Fruit fly (Drosophila melanogaster) whole organism, embryonic: ENCODE data around the gene dbo.

Source experiments
- CG1233 ChIP-seq: fragments of 200-800 bp; sonication (Bioruptor generic); optimal IDR thresholded peaks from 4 replicates; lab custom pipeline; 2018; ENCODE audit warnings: missing biosample characterization, mild to moderate bottlenecking, missing genetic modification characterization
- CG15479 ChIP-seq: fragments of 200-800 bp; sonication (Bioruptor generic); optimal IDR thresholded peaks from 3 replicates; lab custom pipeline; 2019; ENCODE audit warnings: missing biosample characterization, mild to moderate bottlenecking, missing genetic modification characterization, moderate library complexity
- CG16813 ChIP-seq: fragments of 200-800 bp; sonication (Bioruptor generic); IDR thresholded peaks from 3 replicates; pipeline ENCODE4 v1.3.6; 2022; ENCODE audit warnings: missing biosample characterization, missing genetic modification characterization; ENCODE audit not compliant: partially characterized antibody
- CG16815 ChIP-seq: fragments of 200-800 bp; sonication (Bioruptor generic); optimal IDR thresholded peaks from 3 replicates; lab custom pipeline; 2017; ENCODE audit warnings: missing biosample characterization, mild to moderate bottlenecking, missing genetic modification characterization
- CG16863 ChIP-seq: fragments of 200-800 bp; sonication (Bioruptor generic); optimal IDR thresholded peaks from 3 replicates; lab custom pipeline; 2016; ENCODE audit warnings: missing biosample characterization, missing genetic modification characterization
- CG1792 ChIP-seq: fragments of 200-800 bp; sonication (Bioruptor generic); optimal IDR thresholded peaks from 2 replicates; lab custom pipeline; 2016; ENCODE audit warnings: missing biosample characterization, missing genetic modification characterization
- CG34422 ChIP-seq: fragments of 200-800 bp; sonication (Bioruptor generic); IDR thresholded peaks from 3 replicates; pipeline ENCODE4 v1.3.6; 2022; ENCODE audit warnings: missing biosample characterization, missing genetic modification characterization
- CG4617 ChIP-seq: fragments of 200-800 bp; sonication (Bioruptor generic); optimal IDR thresholded peaks from 3 replicates; lab custom pipeline; 2016; ENCODE audit warnings: missing biosample characterization, missing genetic modification characterization, borderline replicate concordance
- CG7745 ChIP-seq: fragments of 200-800 bp; sonication (Bioruptor generic); optimal IDR thresholded peaks from 2 replicates; lab custom pipeline; 2018; ENCODE audit warnings: missing biosample characterization, mild to moderate bottlenecking, missing genetic modification characterization, moderate library complexity
- CG7987 ChIP-seq: fragments of 200-800 bp; sonication (Bioruptor generic); optimal IDR thresholded peaks from 2 replicates; lab custom pipeline; 2018; ENCODE audit warnings: missing biosample characterization, mild to moderate bottlenecking, missing genetic modification characterization, moderate library complexity
- CG8089 ChIP-seq: fragments of 200-800 bp; sonication (Bioruptor generic); optimal IDR thresholded peaks from 3 replicates; lab custom pipeline; 2016; ENCODE audit warnings: missing biosample characterization, missing genetic modification characterization
- CG9437 ChIP-seq: fragments of 200-800 bp; sonication (Bioruptor generic); optimal IDR thresholded peaks from 2 replicates; lab custom pipeline; 2018; ENCODE audit warnings: missing biosample characterization, mild to moderate bottlenecking, missing genetic modification characterization
- GATAe ChIP-seq: fragments of 200-800 bp; sonication (Bioruptor generic); conservative IDR thresholded peaks from 2 replicates; pipeline ENCODE4 v1.3.6; 2022; ENCODE audit warnings: missing biosample characterization, missing genetic modification characterization
- Gug ChIP-seq: fragments of 200-800 bp; sonication (Bioruptor generic); IDR thresholded peaks from 4 replicates; pipeline ENCODE4 v1.3.6; 2022; ENCODE audit warnings: missing biosample characterization, missing genetic modification characterization
- HmgD ChIP-seq: fragments of 200-800 bp; sonication (Bioruptor generic); optimal IDR thresholded peaks from 3 replicates; lab custom pipeline; 2016; ENCODE audit warnings: missing biosample characterization, missing genetic modification characterization
- HmgZ ChIP-seq: fragments of 200-800 bp; sonication (Bioruptor generic); optimal IDR thresholded peaks from 2 replicates; lab custom pipeline; 2018; ENCODE audit warnings: missing biosample characterization, mild to moderate bottlenecking, missing genetic modification characterization
- Hr3 ChIP-seq: fragments of 200-800 bp; sonication (Bioruptor generic); optimal IDR thresholded peaks from 3 replicates; lab custom pipeline; 2016; ENCODE audit warnings: missing biosample characterization, missing genetic modification characterization
- Kr ChIP-seq: fragments of 200-800 bp; sonication (Bioruptor generic); optimal IDR thresholded peaks from 2 replicates; lab custom pipeline; 2017; ENCODE audit warnings: missing biosample characterization, mild to moderate bottlenecking, missing genetic modification characterization
- MBD-R2 ChIP-seq: fragments of 200-800 bp; sonication (Bioruptor generic); IDR thresholded peaks from 2 replicates; pipeline ENCODE4 v1.3.6; 2022; ENCODE audit warnings: missing biosample characterization, missing genetic modification characterization
- NC2β ChIP-seq: fragments of 200-800 bp; sonication (Bioruptor generic); optimal IDR thresholded peaks from 2 replicates; lab custom pipeline; 2016; ENCODE audit warnings: missing biosample characterization, missing genetic modification characterization
- NK7.1 ChIP-seq: fragments of 200-800 bp; sonication (Bioruptor generic); optimal IDR thresholded peaks from 3 replicates; lab custom pipeline; 2016; ENCODE audit warnings: missing biosample characterization, missing genetic modification characterization
- Nf-YC ChIP-seq: fragments of 200-800 bp; optimal IDR thresholded peaks from 3 replicates; lab custom pipeline; 2019; ENCODE audit warnings: missing biosample characterization, mild to moderate bottlenecking, missing genetic modification characterization, moderate library complexity
- Side ChIP-seq: fragments of 200-800 bp; sonication (Bioruptor generic); optimal IDR thresholded peaks from 2 replicates; lab custom pipeline; 2016; ENCODE audit warnings: missing biosample characterization, missing genetic modification characterization
- Stat92E ChIP-seq, 3 experiments: fragments of >200 bp in 2 of 3; fragments of 200-800 bp in 1 of 3; sonication (Bioruptor generic) in 1 of 3; optimal IDR thresholded peaks; 2 replicates each; lab custom pipeline; 2017 to 2019; ENCODE audit warnings: missing biosample characterization in 3 of 3, missing genetic modification characterization in 3 of 3, mild to moderate bottlenecking in 1 of 3, moderate library complexity in 1 of 3
- ab ChIP-seq: fragments of 200-800 bp; sonication (Bioruptor generic); optimal IDR thresholded peaks from 2 replicates; lab custom pipeline; 2016; ENCODE audit warnings: missing biosample characterization, missing genetic modification characterization
- ato ChIP-seq: fragments of 200-800 bp; sonication (Bioruptor generic); IDR thresholded peaks from 2 replicates; pipeline ENCODE4 v1.3.6; 2022; ENCODE audit warnings: missing biosample characterization, missing genetic modification characterization; ENCODE audit not compliant: partially characterized antibody
- az2 ChIP-seq: fragments of 200-800 bp; sonication (Bioruptor generic); optimal IDR thresholded peaks from 3 replicates; lab custom pipeline; 2016; ENCODE audit warnings: missing biosample characterization, missing genetic modification characterization
- cad ChIP-seq: fragments of >200 bp; optimal IDR thresholded peaks from 2 replicates; lab custom pipeline; 2017; ENCODE audit warnings: missing biosample characterization, missing genetic modification characterization
- cato ChIP-seq: fragments of 200-800 bp; sonication (Bioruptor generic); optimal IDR thresholded peaks from 2 replicates; lab custom pipeline; 2016; ENCODE audit warnings: missing biosample characterization, missing genetic modification characterization, borderline replicate concordance
- caup ChIP-seq: fragments of 200-800 bp; sonication (Bioruptor generic); optimal IDR thresholded peaks from 3 replicates; lab custom pipeline; 2017; ENCODE audit warnings: missing biosample characterization, mild to moderate bottlenecking, missing genetic modification characterization, moderate library complexity; ENCODE audit not compliant: severe bottlenecking
- chn ChIP-seq: fragments of 200-800 bp; sonication (Bioruptor generic); optimal IDR thresholded peaks from 2 replicates; lab custom pipeline; 2016; ENCODE audit warnings: missing biosample characterization, missing genetic modification characterization
- crol ChIP-seq: fragments of 200-800 bp; sonication (Bioruptor generic); IDR thresholded peaks from 2 replicates; pipeline ENCODE4 v1.3.6; 2022; ENCODE audit warnings: missing biosample characterization, missing genetic modification characterization
- da ChIP-seq: fragments of 200-800 bp; sonication (Bioruptor generic); optimal IDR thresholded peaks from 2 replicates; lab custom pipeline; 2016; ENCODE audit warnings: missing biosample characterization, missing genetic modification characterization
- exex ChIP-seq: fragments of 200-800 bp; sonication (Bioruptor generic); optimal IDR thresholded peaks from 4 replicates; lab custom pipeline; 2018; ENCODE audit warnings: missing biosample characterization, mild to moderate bottlenecking, missing genetic modification characterization, moderate library complexity
- gfzf ChIP-seq: fragments of 200-800 bp; sonication (Bioruptor generic); optimal IDR thresholded peaks from 2 replicates; lab custom pipeline; 2016; ENCODE audit warnings: missing biosample characterization, mild to moderate bottlenecking, missing genetic modification characterization, moderate library complexity
- gsb ChIP-seq: fragments of 200-800 bp; sonication (Bioruptor generic); IDR thresholded peaks from 2 replicates; pipeline ENCODE4 v1.3.6; 2022; ENCODE audit warnings: missing biosample characterization, missing genetic modification characterization
- gt ChIP-seq: fragments of 200-800 bp; sonication (Bioruptor generic); IDR thresholded peaks from 2 replicates; pipeline ENCODE4 v1.3.6; 2022; ENCODE audit warnings: missing biosample characterization, missing genetic modification characterization
- ham ChIP-seq: fragments of 200-800 bp; sonication (Bioruptor generic); IDR thresholded peaks from 2 replicates; pipeline ENCODE4 v1.3.6; 2022; ENCODE audit warnings: missing biosample characterization, missing genetic modification characterization
- kay ChIP-seq: fragments of 200-800 bp; sonication (Bioruptor generic); optimal IDR thresholded peaks from 2 replicates; lab custom pipeline; 2016; ENCODE audit warnings: missing biosample characterization, missing genetic modification characterization
- oc ChIP-seq: fragments of 200-800 bp; sonication (Bioruptor generic); optimal IDR thresholded peaks from 2 replicates; lab custom pipeline; 2018; ENCODE audit warnings: missing biosample characterization, mild to moderate bottlenecking, missing genetic modification characterization, moderate library complexity
- repo ChIP-seq: fragments of 200-800 bp; sonication (Bioruptor generic); optimal IDR thresholded peaks from 2 replicates; lab custom pipeline; 2016; ENCODE audit warnings: missing biosample characterization, missing genetic modification characterization
- run ChIP-seq: fragments of 200-800 bp; sonication (Bioruptor generic); optimal IDR thresholded peaks from 3 replicates; lab custom pipeline; 2018; ENCODE audit warnings: missing biosample characterization, mild to moderate bottlenecking, missing genetic modification characterization
- schlank ChIP-seq: fragments of 200-800 bp; sonication (Bioruptor generic); optimal IDR thresholded peaks from 2 replicates; lab custom pipeline; 2018; ENCODE audit warnings: missing biosample characterization, mild to moderate bottlenecking, missing genetic modification characterization
- sim ChIP-seq: fragments of 200-800 bp; sonication (Bioruptor generic); IDR thresholded peaks from 2 replicates; pipeline ENCODE4 v1.3.6; 2022; ENCODE audit warnings: missing biosample characterization, missing genetic modification characterization
- tx ChIP-seq: fragments of 200-800 bp; sonication (Bioruptor generic); optimal IDR thresholded peaks from 2 replicates; lab custom pipeline; 2016; ENCODE audit warnings: missing biosample characterization, missing genetic modification characterization
- vnd ChIP-seq: fragments of 200-800 bp; sonication (Bioruptor generic); IDR thresholded peaks from 3 replicates; pipeline ENCODE4 v1.3.6; 2022; ENCODE audit warnings: missing biosample characterization, missing genetic modification characterization; ENCODE audit not compliant: partially characterized antibody
- z ChIP-seq: fragments of 200-800 bp; sonication (Bioruptor generic); IDR thresholded peaks from 3 replicates; pipeline ENCODE4 v1.3.6; 2022; ENCODE audit warnings: missing biosample characterization, missing genetic modification characterization
- zen ChIP-seq: fragments of 200-800 bp; sonication (Bioruptor generic); optimal IDR thresholded peaks from 3 replicates; lab custom pipeline; 2018; ENCODE audit warnings: missing biosample characterization, mild to moderate bottlenecking, missing genetic modification characterization, moderate library complexity
- zen2 ChIP-seq: fragments of 200-800 bp; sonication (Bioruptor generic); IDR thresholded peaks from 3 replicates; pipeline ENCODE4 v1.3.6; 2022; ENCODE audit warnings: missing biosample characterization, missing genetic modification characterization; ENCODE audit not compliant: partially characterized antibody

Gene dbo

DNA sequence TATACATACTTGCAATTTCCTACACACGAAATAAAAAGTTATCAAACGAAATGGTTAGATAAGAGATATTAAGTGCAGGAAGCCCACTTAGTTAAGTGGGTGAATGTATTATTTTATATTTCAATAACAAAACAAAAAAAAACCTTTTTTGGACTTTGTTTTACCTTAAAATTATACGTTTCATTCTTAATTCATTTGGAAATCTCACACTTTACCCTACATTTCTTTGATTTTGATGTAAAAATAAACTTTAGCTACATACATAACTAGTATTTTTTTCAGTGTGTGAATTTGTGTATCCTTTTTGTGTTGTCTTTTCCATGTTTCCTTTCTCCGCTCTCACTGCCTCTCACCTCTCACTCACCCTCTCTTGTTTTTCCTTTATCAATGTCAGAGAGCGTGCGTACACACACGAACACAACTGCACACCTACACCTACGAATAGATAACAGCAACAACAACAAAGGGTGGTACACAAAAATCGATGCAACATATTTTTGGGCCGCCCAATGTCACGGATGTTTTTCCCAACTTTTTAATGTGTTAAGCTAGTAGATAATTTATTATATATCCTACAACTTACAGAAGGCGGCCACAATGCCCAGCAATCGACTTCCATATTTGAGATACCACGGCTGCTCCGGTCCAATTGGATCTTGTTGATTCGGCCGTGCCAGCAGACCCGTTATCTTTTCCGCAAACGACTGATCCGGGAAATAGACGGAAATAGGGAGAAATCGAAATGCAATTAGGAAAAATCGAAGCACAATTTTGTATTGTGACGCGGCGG, 11.1 kb upstream of the dbo start (continued):
- TF ChIP-seq NK7.1 (GFP tag; lab: Kevin White, UChicago): no peak
- no peak for TF ChIP-seq Gug (GFP tag; lab: Robert Waterston, UW)
- peak; percentile 12; the same call in 1 of the 2 replicates for TF ChIP-seq sim
- TF ChIP-seq CG16863 (GFP tag; lab: Kevin White, UChicago): peak; percentile 38
- peak; percentile 45 for TF ChIP-seq cato
- TF ChIP-seq ato (GFP tag; lab: Robert Waterston, UW): no peak
- TF ChIP-seq CG34422 (GFP tag; lab: Robert Waterston, UW): peak; percentile 39; the same call in 1 of the 3 replicates
- TF ChIP-seq HmgZ (tag; lab: Kevin White, UChicago): peak; percentile 39
- TF ChIP-seq HmgD: no peak
- no peak for TF ChIP-seq schlank (tag; lab: Kevin White, UChicago)
- TF ChIP-seq gfzf (GFP tag; lab: Kevin White, UChicago): no peak
- no peak for TF ChIP-seq Kr (GFP tag; lab: Kevin White, UChicago)
- TF ChIP-seq chn: peak; percentile 6
- no peak for TF ChIP-seq gsb (GFP tag; lab: Robert Waterston, UW)
- TF ChIP-seq oc (tag; lab: Kevin White, UChicago): no peak
- no peak; the same call in 1 of the 2 replicates for TF ChIP-seq crol
- TF ChIP-seq gt (GFP tag; lab: Robert Waterston, UW): no peak
- peak; percentile 71 for TF ChIP-seq caup (GFP tag; lab: Kevin White, UChicago)
- no peak for TF ChIP-seq ab
- peak; percentile 44 for TF ChIP-seq Nf-YC (tag; lab: Kevin White, UChicago)
- TF ChIP-seq ham (GFP tag; lab: Robert Waterston, UW): no peak
- TF ChIP-seq Hr3 (GFP tag; lab: Kevin White, UChicago): peak; percentile 72
- TF ChIP-seq Side: peak; percentile 40
- TF ChIP-seq zen (tag; lab: Kevin White, UChicago): peak; percentile 44
- TF ChIP-seq CG7987 (GFP tag; lab: Kevin White, UChicago): no peak
- TF ChIP-seq MBD-R2 (GFP tag; lab: Robert Waterston, UW): no peak; the same call in 1 of the 2 replicates
- peak; percentile 11 for TF ChIP-seq CG1233 (GFP tag; lab: Kevin White, UChicago)
- no peak for TF ChIP-seq zen2 (GFP tag; lab: Robert Waterston, UW)
- no peak for TF ChIP-seq CG7745
- peak; percentile 51 for TF ChIP-seq tx (GFP tag; lab: Kevin White, UChicago)
- peak; percentile 41 for TF ChIP-seq NC2β (GFP tag; lab: Kevin White, UChicago)
- TF ChIP-seq kay: peak; percentile 57
- no peak for TF ChIP-seq z (GFP tag; lab: Robert Waterston, UW)
- TF ChIP-seq CG15479 (GFP tag; lab: Kevin White, UChicago): peak; percentile 65
- TF ChIP-seq CG4617 (GFP tag; lab: Kevin White, UChicago): no peak
- TF ChIP-seq az2 (GFP tag; lab: Kevin White, UChicago): peak; percentile 77
- TF ChIP-seq GATAe (GFP tag; lab: Robert Waterston, UW): no peak
- no peak for TF ChIP-seq repo (GFP tag; lab: Kevin White, UChicago)
- peak; percentile 57 for TF ChIP-seq CG9437 (GFP tag; lab: Kevin White, UChicago)
- TF ChIP-seq Stat92E (GFP tag; optimal IDR thresholded peaks at IDR 0.05; lab: Kevin White, UChicago): peak in 1 of 3 experiments; percentile 34
- TF ChIP-seq CG1792 (GFP tag; lab: Kevin White, UChicago): no peak
- peak; percentile 25 for TF ChIP-seq da (GFP tag; lab: Kevin White, UChicago)
- TF ChIP-seq exex: peak; percentile 17
- TF ChIP-seq vnd (GFP tag; lab: Robert Waterston, UW): no peak
- no peak for TF ChIP-seq CG16813
- peak; percentile 40 for TF ChIP-seq CG16815
- peak; percentile 27 for TF ChIP-seq CG8089 (GFP tag; lab: Kevin White, UChicago)
- peak; percentile 53 for TF ChIP-seq run (tag; lab: Kevin White, UChicago)
- TF ChIP-seq cad (GFP tag; lab: Kevin White, UChicago): no peak
